Fruit fly (Drosophila melanogaster): ENCODE results near the gene CG46434.

CG46434 gene

DNA sequence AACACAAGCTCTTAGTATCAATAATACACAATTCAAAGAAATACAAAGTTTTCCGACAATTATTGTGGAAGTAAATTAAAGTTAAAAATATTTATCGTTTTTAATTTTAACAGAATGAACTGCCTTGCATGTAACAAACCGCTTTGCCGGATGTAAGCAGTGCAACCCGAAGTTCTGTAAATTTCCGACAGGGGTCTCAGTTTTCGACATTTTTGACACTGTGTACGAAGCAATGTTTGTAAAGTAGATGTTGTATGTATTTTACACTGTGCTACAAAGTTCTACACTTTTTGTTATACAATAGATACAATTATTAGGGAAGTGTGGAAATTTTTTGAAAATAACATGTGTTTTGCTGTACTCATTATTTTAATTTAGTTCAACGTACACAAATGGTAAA, 27.5 kb downstream of the CG46434 start:
- TF ChIP-seq CG7045 (GFP tag; optimal IDR thresholded peaks at IDR 0.05) (peak; percentile 51), kay (GFP tag; ENCODE audit: borderline replicate concordance) (no peak), bab1 (GFP tag; optimal IDR thresholded peaks at IDR 0.05) (no peak), Hr96 (GFP tag; optimal IDR thresholded peaks at IDR 0.05) (peak; percentile 70), pad (GFP tag; optimal IDR thresholded peaks at IDR 0.05) (no peak), CG12768 (GFP tag; optimal IDR thresholded peaks at IDR 0.05) (no peak), cnc (optimal IDR thresholded peaks at IDR 0.05) (no peak), Crg-1 (GFP tag; optimal IDR thresholded peaks at IDR 0.05) (no peak), toe (GFP tag; optimal IDR thresholded peaks at IDR 0.05) (peak; percentile 51), Mnt (GFP tag; optimal IDR thresholded peaks at IDR 0.05) (peak; percentile 8), CG33017 (tag; optimal IDR thresholded peaks at IDR 0.05) (peak; percentile 2), CG11617 (GFP tag; optimal IDR thresholded peaks at IDR 0.05) (no peak), Clk (GFP tag; optimal IDR thresholded peaks at IDR 0.05) (no peak), cic (GFP tag; optimal IDR thresholded peaks at IDR 0.05) (no peak), ovo (GFP tag; optimal IDR thresholded peaks at IDR 0.05) (peak; percentile 6), CG5204 (GFP tag; optimal IDR thresholded peaks at IDR 0.05) (peak; percentile 46), CG1620 (GFP tag; optimal IDR thresholded peaks at IDR 0.05) (no peak), CG7101 (tag; optimal IDR thresholded peaks at IDR 0.05) (peak; percentile 54), tj (GFP tag; optimal IDR thresholded peaks at IDR 0.05) (no peak), CG14711 (tag; optimal IDR thresholded peaks at IDR 0.05) (no peak)

DNA sequence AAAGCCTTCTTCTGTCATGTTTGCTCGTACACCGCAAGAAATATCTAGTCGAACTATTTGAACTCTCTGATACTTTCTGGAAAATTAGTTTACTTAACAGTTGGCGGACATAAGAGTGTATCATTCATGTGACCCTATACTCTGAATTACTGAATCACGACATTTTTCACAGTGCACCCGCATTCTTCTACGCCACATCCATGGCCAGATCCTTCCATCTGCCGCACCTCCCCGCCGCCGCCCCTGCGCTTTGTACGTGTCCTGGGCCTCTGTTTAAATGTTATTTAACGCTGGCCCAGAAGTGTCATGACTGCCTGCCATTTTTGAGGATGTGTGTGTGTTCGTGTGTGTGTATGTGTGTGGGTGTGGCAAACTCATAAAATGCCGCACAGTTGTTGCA, 31.3 kb downstream of the CG46434 start:
- no peak for TF ChIP-seq CG1620 (GFP tag; optimal IDR thresholded peaks at IDR 0.05)

DNA sequence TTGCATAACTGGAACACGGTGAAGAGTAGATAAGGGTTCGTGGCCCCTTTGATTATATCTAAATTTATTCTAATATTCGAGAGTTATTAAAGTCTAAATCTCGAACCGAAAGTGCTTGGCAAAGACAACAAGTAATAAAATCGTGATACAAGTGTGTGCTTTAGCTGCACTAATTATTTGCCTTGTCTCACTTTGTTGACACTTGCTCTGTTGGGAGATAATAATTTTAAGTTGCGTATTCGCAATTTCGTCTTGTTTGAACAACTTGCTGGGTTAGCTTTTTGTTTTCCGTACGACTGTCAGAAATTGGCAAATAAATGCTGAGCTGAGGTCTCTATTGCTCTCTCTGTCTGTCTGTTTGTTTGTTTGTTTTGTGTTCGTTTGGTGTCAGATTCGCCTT, 39.3 kb downstream of the CG46434 start:
- peak; percentile 4 for TF ChIP-seq tj (GFP tag; optimal IDR thresholded peaks at IDR 0.05)
- peak; percentile 30 for TF ChIP-seq CG12768 (GFP tag; optimal IDR thresholded peaks at IDR 0.05)
- no peak for TF ChIP-seq ovo (GFP tag; optimal IDR thresholded peaks at IDR 0.05)
- TF ChIP-seq Clk (GFP tag; optimal IDR thresholded peaks at IDR 0.05) = peak; percentile 30
- TF ChIP-seq kay (GFP tag; ENCODE audit: borderline replicate concordance) = no peak
- TF ChIP-seq toe (GFP tag; optimal IDR thresholded peaks at IDR 0.05) = no peak
- TF ChIP-seq CG7101 (tag; optimal IDR thresholded peaks at IDR 0.05) = peak; percentile 39
- peak; percentile 76 for TF ChIP-seq CG7045 (GFP tag; optimal IDR thresholded peaks at IDR 0.05)
- TF ChIP-seq Crg-1 (GFP tag; optimal IDR thresholded peaks at IDR 0.05) = peak; percentile 63
- no peak for TF ChIP-seq CG5204 (GFP tag; optimal IDR thresholded peaks at IDR 0.05)
- TF ChIP-seq cnc (optimal IDR thresholded peaks at IDR 0.05) = no peak
- peak; percentile 64 for TF ChIP-seq CG11617 (GFP tag; optimal IDR thresholded peaks at IDR 0.05)
- TF ChIP-seq CG1620 (GFP tag; optimal IDR thresholded peaks at IDR 0.05) = no peak
- TF ChIP-seq pad (GFP tag; optimal IDR thresholded peaks at IDR 0.05) = no peak
- peak; percentile 11 for TF ChIP-seq cic (GFP tag; optimal IDR thresholded peaks at IDR 0.05)
- no peak for TF ChIP-seq Hr96 (GFP tag; optimal IDR thresholded peaks at IDR 0.05)
- peak; percentile 2 for TF ChIP-seq CG33017 (tag; optimal IDR thresholded peaks at IDR 0.05)
- no peak for TF ChIP-seq CG14711 (tag; optimal IDR thresholded peaks at IDR 0.05)
- TF ChIP-seq Mnt (GFP tag; optimal IDR thresholded peaks at IDR 0.05) = peak; percentile 42

DNA sequence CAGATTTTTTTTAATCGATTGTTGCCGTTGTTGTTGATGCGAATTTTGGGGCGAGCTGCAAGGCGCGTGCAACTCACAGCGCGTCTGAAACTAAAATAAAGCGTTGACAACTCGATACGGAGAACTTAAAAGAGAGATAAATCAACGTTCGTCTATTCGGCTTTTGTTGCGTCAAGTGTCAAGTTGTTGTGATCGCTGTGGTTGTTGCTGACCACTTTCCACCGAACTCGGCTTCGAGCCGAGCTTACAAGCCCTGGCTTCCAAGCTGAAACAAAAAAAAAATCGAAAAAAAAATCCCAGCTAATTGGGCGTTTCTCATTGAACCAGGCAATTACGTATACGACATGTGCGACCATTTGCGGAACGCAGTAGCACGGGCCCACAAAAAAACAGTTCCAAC, 40.2 kb downstream of the CG46434 start, which contains the start of gene CG9452:
Gene CG9452, minus strand, starts transcription at position 101 of the 400 bp plus-strand sequence.
- no peak for TF ChIP-seq CG14711 (tag; optimal IDR thresholded peaks at IDR 0.05)
- TF ChIP-seq Clk (GFP tag; optimal IDR thresholded peaks at IDR 0.05) = no peak
- no peak for TF ChIP-seq Hr96 (GFP tag; optimal IDR thresholded peaks at IDR 0.05)
- TF ChIP-seq CG33017 (tag; optimal IDR thresholded peaks at IDR 0.05) = no peak
- no peak for TF ChIP-seq cnc (optimal IDR thresholded peaks at IDR 0.05)
- TF ChIP-seq cic (GFP tag; optimal IDR thresholded peaks at IDR 0.05) = no peak
- no peak for TF ChIP-seq tj (GFP tag; optimal IDR thresholded peaks at IDR 0.05)
- TF ChIP-seq pad (GFP tag; optimal IDR thresholded peaks at IDR 0.05) = no peak
- no peak for TF ChIP-seq Mnt (GFP tag; optimal IDR thresholded peaks at IDR 0.05)
- TF ChIP-seq ovo (GFP tag; optimal IDR thresholded peaks at IDR 0.05) = no peak
- no peak for TF ChIP-seq CG12768 (GFP tag; optimal IDR thresholded peaks at IDR 0.05)
- no peak for TF ChIP-seq CG5204 (GFP tag; optimal IDR thresholded peaks at IDR 0.05)
- TF ChIP-seq toe (GFP tag; optimal IDR thresholded peaks at IDR 0.05) = no peak
- no peak for TF ChIP-seq kay (GFP tag; ENCODE audit: borderline replicate concordance)
- no peak for TF ChIP-seq CG7045 (GFP tag; optimal IDR thresholded peaks at IDR 0.05)
- TF ChIP-seq Crg-1 (GFP tag; optimal IDR thresholded peaks at IDR 0.05) = no peak
- no peak for TF ChIP-seq bab1 (GFP tag; optimal IDR thresholded peaks at IDR 0.05)
- no peak for TF ChIP-seq CG11617 (GFP tag; optimal IDR thresholded peaks at IDR 0.05)

DNA sequence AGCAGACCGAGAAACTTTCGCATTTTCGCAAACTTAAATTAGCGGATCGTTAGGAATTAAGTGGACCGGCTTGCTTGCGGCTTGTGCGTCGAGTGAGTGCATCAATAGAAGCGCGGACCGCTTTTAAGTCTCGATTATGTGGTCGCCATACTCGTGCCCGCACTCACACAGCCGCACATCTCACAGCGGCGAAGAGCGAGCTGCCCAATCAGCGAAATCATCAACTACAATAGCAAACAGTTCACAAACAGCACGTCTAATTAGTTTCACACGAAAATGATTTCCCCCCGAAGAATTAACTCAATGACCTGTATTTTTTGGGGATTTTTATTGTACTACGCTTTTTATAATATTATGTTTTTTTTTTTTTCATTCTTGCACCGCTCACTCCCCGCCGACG, 43.3 kb downstream of the CG46434 start, which contains the start of gene CG9451:
Gene CG9451, minus strand, starts transcription at position 101 of the 400 bp plus-strand sequence.
- TF ChIP-seq Mnt (GFP tag; optimal IDR thresholded peaks at IDR 0.05) = no peak
- no peak for TF ChIP-seq CG33017 (tag; optimal IDR thresholded peaks at IDR 0.05)
- no peak for TF ChIP-seq CG1620 (GFP tag; optimal IDR thresholded peaks at IDR 0.05)
- TF ChIP-seq Crg-1 (GFP tag; optimal IDR thresholded peaks at IDR 0.05) = no peak
- no peak for TF ChIP-seq tj (GFP tag; optimal IDR thresholded peaks at IDR 0.05)
- no peak for TF ChIP-seq CG7101 (tag; optimal IDR thresholded peaks at IDR 0.05)
- TF ChIP-seq pad (GFP tag; optimal IDR thresholded peaks at IDR 0.05) = no peak
- no peak for TF ChIP-seq CG14711 (tag; optimal IDR thresholded peaks at IDR 0.05)
- no peak for TF ChIP-seq cic (GFP tag; optimal IDR thresholded peaks at IDR 0.05)
- TF ChIP-seq CG12768 (GFP tag; optimal IDR thresholded peaks at IDR 0.05) = no peak

DNA sequence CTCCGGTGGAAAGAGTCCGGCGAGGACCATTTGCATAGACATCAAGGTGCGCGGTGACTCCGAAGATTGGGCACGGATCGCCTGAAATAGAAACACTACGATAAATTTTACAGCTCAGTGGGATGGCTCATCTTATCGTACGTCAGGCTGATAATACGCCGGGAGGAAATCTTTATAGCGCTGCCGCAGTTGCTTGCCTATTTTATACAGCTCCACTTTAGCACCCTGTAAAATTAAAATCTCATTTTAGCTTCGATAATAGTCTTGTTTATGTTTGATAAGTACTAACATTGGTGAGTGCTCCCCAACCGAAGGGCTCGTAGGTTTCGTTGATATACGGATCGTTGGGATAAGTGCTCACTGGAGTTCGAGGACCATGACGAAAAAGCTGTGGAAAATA, 44.7 kb downstream of the CG46434 start:
- TF ChIP-seq toe (GFP tag; optimal IDR thresholded peaks at IDR 0.05) (no peak), CG7045 (GFP tag; optimal IDR thresholded peaks at IDR 0.05) (peak; percentile 66)

DNA sequence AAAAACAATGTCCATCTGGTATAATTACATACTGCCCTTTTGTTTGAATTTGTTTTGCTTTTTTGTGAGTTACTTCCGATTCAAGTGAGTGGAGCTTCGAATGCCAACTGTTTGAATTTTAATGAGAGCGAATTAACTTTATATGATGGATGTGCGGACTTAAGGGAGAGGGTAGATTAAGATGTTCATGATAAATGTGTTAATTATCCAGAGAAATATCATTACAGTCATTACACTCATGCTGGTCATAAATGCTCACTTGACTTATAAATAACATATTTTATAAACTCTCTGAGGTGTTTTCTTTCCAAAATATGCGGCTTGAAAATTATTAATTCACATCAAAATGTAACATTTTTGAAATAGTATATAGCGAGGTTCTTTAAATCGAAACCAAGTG, 46.4 kb downstream of the CG46434 start, which contains the start of gene CG9449:
Gene CG9449, minus strand, starts transcription at position 101 of the 400 bp plus-strand sequence.
- TF ChIP-seq ovo (GFP tag; optimal IDR thresholded peaks at IDR 0.05) (no peak), Mnt (GFP tag; optimal IDR thresholded peaks at IDR 0.05) (no peak), CG7045 (GFP tag; optimal IDR thresholded peaks at IDR 0.05) (no peak), CG5204 (GFP tag; optimal IDR thresholded peaks at IDR 0.05) (no peak), CG11617 (GFP tag; optimal IDR thresholded peaks at IDR 0.05) (no peak), cic (GFP tag; optimal IDR thresholded peaks at IDR 0.05) (no peak), CG33017 (tag; optimal IDR thresholded peaks at IDR 0.05) (no peak), Crg-1 (GFP tag; optimal IDR thresholded peaks at IDR 0.05) (no peak), Hr96 (GFP tag; optimal IDR thresholded peaks at IDR 0.05) (no peak), CG14711 (tag; optimal IDR thresholded peaks at IDR 0.05) (no peak), bab1 (GFP tag; optimal IDR thresholded peaks at IDR 0.05) (no peak), CG12768 (GFP tag; optimal IDR thresholded peaks at IDR 0.05) (no peak), cnc (optimal IDR thresholded peaks at IDR 0.05) (no peak)
